Worm (Caenorhabditis elegans): Measurements from ENCODE around the gene scvp-1.

DNA sequence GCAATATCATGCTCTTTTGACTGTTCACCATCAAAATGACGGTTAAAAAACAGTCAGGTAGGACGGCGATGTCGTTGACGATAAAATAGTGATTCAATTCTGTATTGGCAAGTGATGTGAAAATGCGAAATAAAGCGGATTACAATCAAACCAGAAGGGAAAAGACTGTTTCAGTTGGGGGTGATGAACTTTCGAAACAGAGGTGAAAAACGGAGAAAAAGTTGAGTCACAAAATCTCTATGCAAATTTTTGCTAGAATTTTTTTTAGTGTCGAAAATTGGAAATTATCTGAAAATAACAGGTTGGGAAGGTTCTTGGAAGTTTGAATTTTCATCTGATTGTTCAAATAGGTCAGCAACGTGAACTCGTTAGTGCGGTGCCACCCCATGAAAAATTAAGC, 9.3 kb downstream of the scvp-1 start, which contains the start of gene nas-31:
- TF ChIP-seq C34B4.2 (tag; optimal IDR thresholded peaks at IDR 0.05) (no peak), fkh-10 (GFP tag; optimal IDR thresholded peaks at IDR 0.05) (no peak), lin-39 (tag; optimal IDR thresholded peaks at IDR 0.05) (no peak), pag-3 (tag; optimal IDR thresholded peaks at IDR 0.05; ENCODE audit: borderline replicate concordance, insufficient read depth) (no peak), nhr-11 (tag; optimal IDR thresholded peaks at IDR 0.05) (no peak), snu-23 (GFP tag; optimal IDR thresholded peaks at IDR 0.05) (no peak)

Data from whole organism, L1 larva.